Worm (Caenorhabditis elegans): ENCODE data around the gene tbck-1.

DNA sequence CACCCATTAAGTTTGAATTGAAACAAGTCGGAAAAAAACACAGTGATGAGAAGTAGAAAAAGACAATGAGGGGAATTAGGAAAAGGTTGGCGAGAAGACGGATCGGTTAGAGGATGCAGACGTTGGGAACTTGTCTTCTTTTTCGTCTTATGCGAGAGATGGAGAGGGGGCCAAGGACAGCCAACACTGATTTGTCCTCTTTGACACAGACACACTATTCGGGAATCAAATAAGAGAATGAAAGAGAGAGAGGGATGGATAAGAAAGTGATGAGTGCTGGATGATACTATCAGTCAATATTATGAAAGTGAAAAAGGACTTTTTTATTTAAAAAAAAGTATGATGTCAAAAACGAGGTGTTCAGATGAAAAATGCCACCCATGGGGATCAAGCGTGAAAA is 6.6 kb upstream of the tbck-1 start, which contains the start of gene lact-5:
- no peak for TF ChIP-seq unc-62 (GFP tag; optimal IDR thresholded peaks at IDR 0.05)
- no peak for TF ChIP-seq R02D3.7 (tag; optimal IDR thresholded peaks at IDR 0.05)
- no peak for TF ChIP-seq ama-1 (optimal IDR thresholded peaks at IDR 0.05)
- TF ChIP-seq elt-3 (tag; optimal IDR thresholded peaks at IDR 0.05): no peak
- TF ChIP-seq Y55F3AM.14 (GFP tag; optimal IDR thresholded peaks at IDR 0.05): no peak
- TF ChIP-seq nhr-6 (tag; optimal IDR thresholded peaks at IDR 0.05): no peak
